Fruit fly (Drosophila melanogaster) whole organism, embryonic: Measurements from ENCODE around the gene CG12974.

Experiments
- Bgb ChIP-seq: fragments of 200-800 bp; sonication (Bioruptor generic); IDR thresholded peaks from 2 replicates; pipeline ENCODE4 v1.3.6; 2022; ENCODE audit warnings: missing biosample characterization, missing genetic modification characterization; ENCODE audit not compliant: partially characterized antibody
- CG12219 ChIP-seq: fragments of 200-800 bp; sonication (Bioruptor generic); optimal IDR thresholded peaks from 3 replicates; lab custom pipeline; 2018; ENCODE audit warnings: missing biosample characterization, mild to moderate bottlenecking, missing genetic modification characterization
- CG2116 ChIP-seq: fragments of 200-800 bp; sonication (Bioruptor generic); optimal IDR thresholded peaks from 3 replicates; lab custom pipeline; 2018; ENCODE audit warnings: missing biosample characterization, mild to moderate bottlenecking, missing genetic modification characterization
- CG8359 ChIP-seq: fragments of 200-800 bp; sonication (Bioruptor generic); optimal IDR thresholded peaks from 2 replicates; lab custom pipeline; 2017; ENCODE audit warnings: missing biosample characterization, mild to moderate bottlenecking, missing genetic modification characterization, borderline replicate concordance
- D19A ChIP-seq: fragments of 200-800 bp; optimal IDR thresholded peaks from 3 replicates; lab custom pipeline; 2019; ENCODE audit warnings: missing biosample characterization, mild to moderate bottlenecking, missing genetic modification characterization, moderate library complexity
- Hmr ChIP-seq: fragments of 200-800 bp; sonication (Bioruptor generic); optimal IDR thresholded peaks from 3 replicates; lab custom pipeline; 2017; ENCODE audit warnings: mild to moderate bottlenecking, missing biosample characterization, missing genetic modification reagents, missing genetic modification characterization
- Hr78 ChIP-seq, 2 experiments: fragments of 200-800 bp in 1 of 2; fragments of >200 bp in 1 of 2; sonication (Bioruptor generic) in 1 of 2; optimal IDR thresholded peaks; 2 replicates each; lab custom pipeline; 2017 to 2019; ENCODE audit warnings: missing biosample characterization in 2 of 2, missing genetic modification characterization in 2 of 2, mild to moderate bottlenecking in 1 of 2, moderate library complexity in 1 of 2
- Hsf ChIP-seq: fragments of 200-800 bp; sonication (Bioruptor generic); optimal IDR thresholded peaks from 3 replicates; lab custom pipeline; 2016; ENCODE audit warnings: missing biosample characterization, missing genetic modification characterization
- NFAT ChIP-seq: fragments of 200-800 bp; sonication (Bioruptor generic); IDR thresholded peaks from 2 replicates; pipeline ENCODE4 v1.3.6; 2022; ENCODE audit warnings: missing biosample characterization, missing genetic modification characterization
- TFAM ChIP-seq: fragments of 200-800 bp; sonication (Bioruptor generic); optimal IDR thresholded peaks from 2 replicates; lab custom pipeline; 2017; ENCODE audit warnings: missing biosample characterization, missing genetic modification characterization, inconsistent platforms
- gcm2 ChIP-seq: fragments of 200-800 bp; sonication (Bioruptor generic); optimal IDR thresholded peaks from 2 replicates; lab custom pipeline; 2016; ENCODE audit warnings: missing biosample characterization, missing genetic modification characterization
- pita ChIP-seq: fragments of 200-800 bp; sonication (Bioruptor generic); optimal IDR thresholded peaks from 2 replicates; lab custom pipeline; 2017; ENCODE audit warnings: missing biosample characterization, mild to moderate bottlenecking, missing genetic modification characterization

- TF ChIP-seq CG2116 (GFP tag; lab: Kevin White, UChicago) (no peak), CG12219 (GFP tag; lab: Kevin White, UChicago) (no peak), gcm2 (GFP tag; lab: Kevin White, UChicago) (no peak), Hmr (GFP tag; lab: Kevin White, UChicago) (no peak), CG8359 (GFP tag; lab: Kevin White, UChicago) (no peak), Bgb (GFP tag; lab: Robert Waterston, UW) (no peak), Hr78 (GFP tag; optimal IDR thresholded peaks at IDR 0.05; lab: Kevin White, UChicago) (no peak), Hsf (no peak), pita (no peak), D19A (no peak), TFAM (no peak), NFAT (no peak)
Observed at dm6 chr3L:21292700-21293099, 6.9 kb upstream of the CG12974 start, which contains the start of gene Cpr78Ca.
